Fruit fly (Drosophila melanogaster) S2 (cell line): ENCODE data around the gene hry.

ENCODE experiments used
- CG8478 ChIP-seq: fragments of >200 bp; optimal IDR thresholded peaks from 2 replicates; lab custom pipeline; 2018
- CTCF ChIP-seq, 2 experiments: fragments of >200 bp; optimal IDR thresholded peaks; 2 replicates each; lab custom pipeline; 2018

hry gene

DNA sequence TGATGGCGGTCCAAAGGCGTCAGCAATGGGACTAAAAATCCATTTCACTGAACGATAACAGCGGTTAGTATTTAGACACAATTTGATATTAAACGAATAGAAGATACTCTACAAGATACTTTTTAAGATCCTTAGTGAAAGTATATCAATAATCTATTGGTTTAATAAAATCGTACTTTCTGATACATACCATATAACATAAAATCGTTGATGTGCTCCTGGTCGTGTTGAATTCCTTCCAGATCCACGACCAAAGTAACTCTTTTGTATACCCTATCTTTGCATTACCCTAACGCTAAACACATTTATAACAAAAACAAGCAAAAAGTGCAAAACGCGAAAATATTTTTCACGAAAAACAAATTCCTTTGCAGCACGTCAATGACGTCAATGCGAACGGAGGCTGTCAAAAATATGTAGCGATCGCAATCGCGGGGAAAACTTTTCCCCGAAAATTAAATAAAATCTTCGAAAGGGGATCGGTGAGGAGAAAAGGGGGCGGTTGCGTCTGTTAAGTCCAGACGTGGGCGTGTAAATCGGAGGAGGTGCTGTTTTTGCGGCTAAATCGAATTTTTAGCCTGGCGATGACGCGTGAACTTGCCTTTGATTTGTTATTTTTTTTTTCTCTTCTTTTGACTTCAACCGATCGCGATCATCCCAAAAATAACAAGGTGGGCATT lies 20.2 kb upstream of the hry start:
- TF ChIP-seq CG8478 (no peak), CTCF (optimal IDR thresholded peaks at IDR 0.05; lab: Kevin White, UChicago) (no peak)

DNA sequence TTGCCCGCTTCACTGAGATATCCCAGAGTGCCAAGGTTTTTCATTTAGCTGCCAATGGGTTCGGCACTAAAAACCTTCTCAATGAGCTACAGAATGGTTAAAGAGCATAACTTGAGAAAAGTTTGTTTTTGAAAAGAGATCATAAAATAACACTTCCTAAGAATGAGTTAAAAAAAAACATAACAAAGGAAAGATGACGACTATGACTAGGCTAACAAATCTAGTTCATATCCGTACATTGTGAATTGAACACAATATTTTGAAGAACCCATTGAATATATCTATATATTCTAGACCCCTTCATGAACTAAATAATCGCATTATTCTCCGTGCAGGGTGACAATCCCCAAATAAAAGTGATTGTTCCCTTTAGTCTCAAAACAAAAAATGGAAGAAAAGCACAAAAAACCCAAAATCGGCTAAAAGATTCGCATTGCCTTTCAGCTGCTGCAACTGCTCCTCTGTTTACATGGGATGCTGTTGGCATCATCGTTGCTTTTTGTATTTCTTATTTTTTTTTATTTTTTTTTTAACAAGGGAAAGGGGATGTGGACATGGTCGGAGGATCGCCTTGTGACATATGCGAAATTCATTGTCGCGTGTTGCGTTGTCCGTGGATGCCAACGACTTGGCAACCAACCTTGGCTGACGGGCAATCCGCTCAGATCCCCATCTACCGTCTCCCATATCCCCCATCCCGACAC lies 18.7 kb upstream of the hry start:
- TF ChIP-seq CTCF (optimal IDR thresholded peaks at IDR 0.05; lab: Kevin White, UChicago): no peak
- no peak for TF ChIP-seq CG8478

DNA sequence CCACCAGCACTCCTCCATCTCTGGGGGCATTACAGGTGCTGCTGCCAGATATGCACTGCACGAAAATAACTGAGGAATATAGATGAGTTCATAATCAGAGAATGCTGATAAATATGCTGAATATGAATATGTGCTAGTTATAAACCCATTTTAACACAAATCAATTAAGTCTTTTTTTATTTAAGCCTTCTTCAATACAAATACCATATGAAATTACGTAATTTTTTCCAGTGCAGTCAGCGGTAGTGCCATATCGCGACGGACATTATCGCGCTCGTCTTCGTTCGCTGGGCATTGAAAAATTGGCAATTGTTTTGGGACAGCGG lies 18.2 kb upstream of the hry start:
- TF ChIP-seq CTCF (optimal IDR thresholded peaks at IDR 0.05; lab: Kevin White, UChicago) (no peak), CG8478 (no peak)

DNA sequence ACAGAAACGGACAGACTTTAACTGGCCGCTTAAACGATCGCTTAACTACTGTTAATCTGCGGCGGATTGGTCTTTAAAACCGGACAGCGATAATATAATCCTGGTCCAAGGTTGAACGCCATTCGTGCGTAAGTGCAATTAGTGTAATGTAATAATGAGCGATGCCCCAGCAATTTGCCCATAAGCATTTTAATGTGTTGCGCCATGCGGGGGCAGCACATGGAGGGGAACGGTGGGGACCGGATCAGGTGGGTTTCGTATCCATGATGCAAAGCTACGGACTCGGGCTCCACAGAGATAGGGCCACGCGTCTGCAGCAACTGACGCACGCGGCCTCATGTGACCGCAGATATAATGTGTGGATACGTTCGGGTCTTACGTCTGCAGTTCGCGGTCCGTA lies 17.8 kb upstream of the hry start:
- no peak for TF ChIP-seq CG8478
- no peak for TF ChIP-seq CTCF (optimal IDR thresholded peaks at IDR 0.05; lab: Kevin White, UChicago)

DNA sequence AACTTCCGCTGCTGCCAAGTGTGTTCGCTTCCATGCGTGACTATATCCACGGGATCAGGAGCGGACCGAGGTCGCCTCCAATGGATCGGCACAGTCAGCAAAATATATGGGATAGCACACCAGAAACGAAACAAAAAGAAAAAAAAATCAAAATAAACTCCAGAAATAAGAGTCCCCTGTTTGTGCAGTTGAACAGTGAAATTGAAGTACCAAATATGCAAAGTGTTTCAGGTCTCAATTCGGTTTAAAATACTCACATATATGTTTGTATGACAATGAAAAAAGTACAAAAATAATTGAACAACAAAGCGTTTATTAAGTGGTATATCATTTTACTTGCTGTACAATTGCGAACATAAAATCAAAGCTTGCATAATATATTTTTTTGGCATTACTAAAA lies 16.0 kb upstream of the hry start:
- TF ChIP-seq CTCF (optimal IDR thresholded peaks at IDR 0.05; lab: Kevin White, UChicago) (no peak), CG8478 (no peak)

DNA sequence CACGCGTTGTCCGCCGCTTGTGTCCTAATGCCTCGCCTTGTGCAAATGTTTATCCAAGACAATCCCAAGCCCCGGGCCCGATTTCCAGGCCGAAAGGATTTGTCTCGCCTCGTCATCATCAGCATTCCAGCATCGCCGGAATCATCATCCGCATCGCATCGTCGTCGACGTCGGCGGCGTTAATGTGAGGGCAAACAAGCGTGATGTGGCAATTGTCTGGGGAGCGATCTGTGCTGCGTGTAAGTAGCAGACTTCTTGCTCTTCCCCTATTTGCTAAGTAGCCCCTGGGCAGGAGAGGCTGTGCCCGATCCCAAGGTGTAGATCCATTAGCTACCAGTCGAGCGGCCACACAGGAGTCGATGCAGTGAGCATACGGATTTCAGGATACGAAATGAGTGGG lies 14.8 kb upstream of the hry start:
- no peak for TF ChIP-seq CG8478
- TF ChIP-seq CTCF (optimal IDR thresholded peaks at IDR 0.05; lab: Kevin White, UChicago): no peak

DNA sequence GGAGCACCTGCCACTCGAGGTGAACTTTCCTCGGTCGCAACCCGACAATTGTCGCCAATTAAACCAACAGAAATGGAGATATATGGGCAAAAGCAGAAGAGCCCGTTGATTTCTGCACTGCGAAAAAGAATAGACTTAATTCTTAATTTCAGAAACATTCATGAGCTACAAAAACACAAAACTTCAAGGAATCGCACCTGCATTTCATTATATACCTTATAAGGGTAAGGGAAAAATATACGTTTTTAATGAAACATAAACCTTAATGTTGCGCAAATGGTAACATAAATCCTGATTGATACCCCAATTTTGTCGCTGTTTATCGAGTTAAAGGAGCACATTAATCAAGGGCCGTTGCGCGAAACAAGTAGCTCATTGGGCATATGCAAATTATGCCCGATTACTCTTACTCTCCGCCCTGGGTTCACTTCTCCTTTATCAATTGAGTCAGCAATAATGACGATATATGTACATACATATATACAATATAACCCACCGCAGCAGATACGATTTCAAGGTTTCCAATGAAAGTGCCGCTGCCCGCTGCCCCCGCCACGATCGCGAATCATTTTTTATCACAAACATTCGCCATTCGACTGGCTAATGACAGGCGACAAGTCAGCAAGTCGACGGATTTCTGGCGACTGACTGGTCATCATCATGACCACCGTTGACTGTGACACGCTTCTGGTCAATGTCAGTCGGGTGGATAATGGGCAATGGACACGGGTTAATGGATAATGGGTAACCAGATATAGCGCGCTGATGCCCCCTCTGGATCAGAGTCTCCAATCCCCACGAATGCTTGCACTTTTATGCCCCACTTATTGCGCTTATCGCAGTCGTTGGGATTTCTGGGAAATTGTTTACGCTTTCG lies 13.5 kb upstream of the hry start:
- TF ChIP-seq CG8478 (no peak), CTCF (optimal IDR thresholded peaks at IDR 0.05; lab: Kevin White, UChicago) (no peak)

DNA sequence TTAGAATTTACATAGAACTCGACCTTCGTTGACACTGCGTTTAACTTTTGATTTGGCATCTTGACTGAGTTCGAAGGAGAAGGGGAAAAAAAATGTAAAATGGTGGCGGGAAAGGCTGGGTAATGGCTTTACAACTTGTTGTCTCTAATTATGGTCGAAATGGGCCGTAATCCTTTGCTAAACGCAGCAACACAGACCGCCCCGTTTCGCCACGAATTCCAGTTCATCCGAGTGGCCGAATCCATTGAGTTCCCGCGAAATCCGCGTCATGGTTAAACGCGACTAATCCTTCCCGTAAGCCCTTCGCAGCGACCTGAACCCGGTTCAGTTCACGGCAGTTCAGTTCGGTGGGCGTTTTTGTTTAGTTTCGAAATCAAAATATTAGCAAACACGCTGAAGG lies 9.5 kb upstream of the hry start:
- TF ChIP-seq CTCF (optimal IDR thresholded peaks at IDR 0.05; lab: Kevin White, UChicago): no peak
- no peak for TF ChIP-seq CG8478

DNA sequence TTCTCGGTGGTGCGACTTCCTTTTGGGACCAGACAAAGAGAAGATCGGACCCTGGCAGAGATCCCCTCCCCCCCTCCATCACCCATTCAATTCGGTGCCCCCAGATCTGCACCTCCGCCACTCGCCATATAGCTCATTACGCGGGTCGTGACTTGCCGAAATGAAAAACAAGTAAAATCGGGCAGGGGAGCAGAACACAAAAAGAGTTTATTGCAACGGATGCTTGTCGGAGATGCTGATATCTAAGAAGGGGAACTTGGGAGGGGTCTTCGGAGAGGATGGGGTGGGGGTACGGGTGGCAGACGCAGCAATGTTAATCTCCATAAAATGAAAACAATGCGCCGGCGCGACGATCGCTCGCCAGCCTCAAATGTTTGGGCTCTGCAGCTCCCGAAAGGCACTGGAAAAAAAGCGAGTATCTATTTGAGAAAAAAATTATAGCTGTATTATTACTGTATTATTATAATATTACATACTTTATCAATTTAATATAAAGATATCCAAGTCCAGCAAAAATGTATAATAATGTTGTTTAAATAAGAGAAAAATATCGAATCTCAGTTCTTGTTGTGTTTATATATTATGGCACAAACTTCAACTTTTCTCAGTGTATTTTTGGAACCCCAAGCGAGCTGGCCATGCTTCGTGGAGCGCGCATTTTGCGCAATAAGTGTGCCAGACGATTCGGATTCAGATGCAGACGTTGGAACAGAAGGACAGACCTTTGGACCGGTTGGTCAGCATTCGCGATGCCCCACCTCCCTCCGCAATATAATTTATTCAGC lies 7.6 kb upstream of the hry start:
- TF ChIP-seq CTCF (optimal IDR thresholded peaks at IDR 0.05; lab: Kevin White, UChicago) (no peak), CG8478 (no peak)

DNA sequence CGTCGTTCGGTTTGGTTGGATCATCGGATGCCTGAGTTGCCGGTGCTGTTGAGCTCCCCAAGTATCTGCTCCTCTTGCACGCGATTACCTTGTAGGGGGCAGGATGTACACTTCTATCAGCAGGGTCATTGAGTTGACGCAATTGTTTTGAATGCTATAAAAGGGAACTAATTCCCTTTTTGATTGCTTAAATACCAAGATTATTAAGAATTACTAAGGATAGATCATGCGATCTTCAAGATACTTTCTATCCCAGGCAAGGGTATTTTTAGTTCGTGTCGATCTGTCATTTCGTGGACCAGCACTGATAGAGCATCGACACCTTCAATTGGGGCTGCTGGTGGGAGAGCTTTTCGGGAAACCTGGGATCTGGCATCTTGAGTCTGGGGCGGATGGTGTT lies 6.5 kb upstream of the hry start:
- TF ChIP-seq CG8478: no peak
- no peak for TF ChIP-seq CTCF (optimal IDR thresholded peaks at IDR 0.05; lab: Kevin White, UChicago)

DNA sequence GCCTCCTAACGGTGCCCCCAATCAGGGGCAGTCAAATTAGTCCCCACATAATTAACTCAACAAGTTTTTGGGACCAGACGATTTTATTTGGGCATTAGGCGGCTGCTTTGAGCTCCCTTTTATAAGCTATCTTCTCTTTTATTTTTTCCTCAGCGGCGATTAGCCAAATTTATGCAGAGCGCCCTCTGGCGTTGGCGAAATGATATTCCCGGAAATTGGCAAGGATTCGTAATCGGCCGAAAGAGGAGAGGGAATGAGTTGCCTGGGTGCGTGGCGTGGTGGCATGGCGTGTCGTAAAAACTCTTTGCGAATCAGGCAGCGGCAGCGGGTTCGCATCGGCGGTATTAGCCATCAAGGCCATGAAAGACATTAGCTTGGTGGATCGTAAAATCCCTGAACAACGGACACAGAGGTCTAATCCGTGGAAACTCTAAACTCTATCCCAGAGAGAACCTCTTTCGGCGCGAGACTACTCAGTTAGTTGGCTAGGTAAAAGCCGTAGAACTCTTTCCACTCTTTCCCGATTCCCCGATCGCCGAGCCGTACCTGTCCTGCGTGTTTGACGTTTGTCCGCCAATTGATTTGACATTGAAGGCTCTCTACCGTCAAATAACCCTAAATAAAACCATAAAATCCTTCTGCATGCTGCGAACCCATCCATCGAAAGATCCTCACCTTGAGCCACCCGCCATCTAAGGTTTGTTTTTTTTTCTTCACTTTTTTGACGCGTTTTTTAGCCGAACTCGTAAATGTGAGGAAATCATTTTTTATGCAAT lies 5.5 kb upstream of the hry start:
- TF ChIP-seq CTCF (optimal IDR thresholded peaks at IDR 0.05; lab: Kevin White, UChicago): peak; percentile 62 to 67
- no peak for TF ChIP-seq CG8478

DNA sequence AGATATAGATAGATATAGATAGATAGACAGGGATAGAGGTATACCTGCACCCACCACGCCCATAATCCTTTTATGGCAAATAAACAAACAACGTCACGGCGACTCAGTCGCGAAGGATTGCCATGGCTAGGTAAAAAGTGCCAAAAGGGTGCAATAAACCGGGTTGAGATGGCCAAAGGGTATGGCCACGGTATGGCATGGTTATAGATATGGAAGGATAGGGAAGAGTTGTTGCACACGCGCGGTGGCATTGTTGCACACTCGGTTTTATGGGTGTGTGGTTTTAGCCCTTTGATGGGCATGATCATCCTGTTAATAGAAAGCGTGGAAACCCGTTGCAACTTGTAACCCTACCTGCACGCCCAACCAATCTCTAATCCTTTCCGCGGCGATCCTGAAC lies 4.6 kb upstream of the hry start:
- TF ChIP-seq CG8478 (no peak), CTCF (optimal IDR thresholded peaks at IDR 0.05; lab: Kevin White, UChicago) (no peak)

DNA sequence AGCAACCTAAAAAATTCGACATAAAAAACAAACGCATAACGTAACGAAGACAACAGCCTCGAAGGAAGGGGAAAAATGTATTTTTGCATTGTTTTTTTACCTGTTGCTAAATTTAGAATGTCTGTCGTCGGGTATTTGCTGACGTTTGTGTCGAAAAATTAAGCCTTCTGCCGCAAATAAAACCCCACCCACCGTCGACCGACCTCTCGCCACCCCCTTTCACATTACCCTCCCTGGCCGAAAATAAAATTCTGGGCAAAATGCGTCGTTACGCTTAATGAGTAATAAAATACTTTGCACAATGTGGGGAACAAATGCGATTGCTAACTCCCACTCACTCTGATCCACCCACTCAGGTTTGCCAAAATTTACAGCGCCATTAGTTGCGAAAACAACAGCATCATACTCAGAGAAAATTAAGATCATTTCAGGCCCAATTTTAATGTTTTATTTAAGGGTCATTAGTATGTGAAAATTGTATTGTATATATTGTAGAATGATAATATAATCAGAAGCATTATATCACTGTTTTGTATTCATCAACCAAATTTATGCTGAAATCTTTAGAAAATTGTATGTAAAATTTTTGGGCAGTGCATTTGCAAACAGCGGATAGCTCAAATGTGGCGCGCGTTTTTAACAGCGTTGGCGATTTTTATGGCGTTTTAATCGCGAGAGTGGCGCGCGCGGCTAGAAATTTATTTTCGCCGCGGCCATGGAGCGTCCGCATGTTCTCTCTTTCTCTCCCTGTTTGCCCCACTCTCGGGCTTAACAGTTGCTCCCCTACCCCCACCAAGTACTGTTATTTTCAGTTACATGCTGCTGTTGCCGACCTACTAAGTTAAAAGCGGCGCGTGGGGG lies 3.1 kb upstream of the hry start:
- TF ChIP-seq CG8478 (no peak), CTCF (optimal IDR thresholded peaks at IDR 0.05; lab: Kevin White, UChicago) (no peak)
